Fruit fly (Drosophila melanogaster): ENCODE measurements around the gene CG13607.

DNA sequence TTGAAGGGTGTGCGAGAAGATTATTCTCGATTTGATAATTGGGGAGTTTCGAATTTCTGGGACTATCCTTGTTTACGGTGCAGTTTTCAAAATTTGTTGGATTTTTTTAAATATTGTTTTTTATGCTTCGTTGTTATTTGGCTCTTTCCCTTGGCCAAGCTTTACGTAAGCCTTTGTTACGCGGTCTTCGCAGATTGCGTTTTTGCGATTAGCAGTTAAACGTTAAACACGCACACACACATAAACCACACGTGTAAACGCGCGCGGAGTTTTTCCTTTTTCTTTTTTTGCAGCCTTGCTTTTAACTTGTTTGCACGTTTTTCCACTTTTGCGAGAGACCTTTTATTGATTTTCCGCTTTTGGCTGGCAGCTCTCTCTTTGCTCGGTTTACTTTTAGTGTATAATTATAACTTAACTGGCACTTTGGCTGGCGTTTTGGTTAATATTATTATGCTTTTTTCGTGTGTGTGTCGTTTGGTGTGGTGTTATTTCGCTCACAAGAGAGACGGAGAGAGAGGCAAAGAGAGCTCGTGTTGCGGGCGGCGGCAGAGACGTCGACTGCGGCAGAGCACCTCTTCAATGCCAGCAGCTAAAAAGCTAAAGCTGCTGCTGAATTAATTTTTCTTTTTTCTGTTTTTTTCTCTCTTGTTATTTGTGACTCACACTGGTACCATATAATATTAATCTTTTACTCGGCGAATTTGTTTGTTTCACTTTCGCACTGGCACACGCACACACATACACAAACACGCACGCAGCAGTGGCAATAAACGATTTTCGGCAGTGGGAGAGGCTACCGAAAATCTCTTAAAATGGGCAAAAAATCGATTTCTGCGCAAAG, 11.4 kb downstream of the CG13607 start:
- TF ChIP-seq Sin3A (optimal IDR thresholded peaks at IDR 0.05) = no peak
- TF ChIP-seq insv (optimal IDR thresholded peaks at IDR 0.05) = no peak
- no peak for TF ChIP-seq psq (optimal IDR thresholded peaks at IDR 0.05)
- no peak for TF ChIP-seq Myc (optimal IDR thresholded peaks at IDR 0.05)
- TF ChIP-seq h (optimal IDR thresholded peaks at IDR 0.05) = no peak

All from Kc167 (cell line).